Fruit fly (Drosophila melanogaster): ENCODE data around the gene Dab.

Gene Dab

DNA sequence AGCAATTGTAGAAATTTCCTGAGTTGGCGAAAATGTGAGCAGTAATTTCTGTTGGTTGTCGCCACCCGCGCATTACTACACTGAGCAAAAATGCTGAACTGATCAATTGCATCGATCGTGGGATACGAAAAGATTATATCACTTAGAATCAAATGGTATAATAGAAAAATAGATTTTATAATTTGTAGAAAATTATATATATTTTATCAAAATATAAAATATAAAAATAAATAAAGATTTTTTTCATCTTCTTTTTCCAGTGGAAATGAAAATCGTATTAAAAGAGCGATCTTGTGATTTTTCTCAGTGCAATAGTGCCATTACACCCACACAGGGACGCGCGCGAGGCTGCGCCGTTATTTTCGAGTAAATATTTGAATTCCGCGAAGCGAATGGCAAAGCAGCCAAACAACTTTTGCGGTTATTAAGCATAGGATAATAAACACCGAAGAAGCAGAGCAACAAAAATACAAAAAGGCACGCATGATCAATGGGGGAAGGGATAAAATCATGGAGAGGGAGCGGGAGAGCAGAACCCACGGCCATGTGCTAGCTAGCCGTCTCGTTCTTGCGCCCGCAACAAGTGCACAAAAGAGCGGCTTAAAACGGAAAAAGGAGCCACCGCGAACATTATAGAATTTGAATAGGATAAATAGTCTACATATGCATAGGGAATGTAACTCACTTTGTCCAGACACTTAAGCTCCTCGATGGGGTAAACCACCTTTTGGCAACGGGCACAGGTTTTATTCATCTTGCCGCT is 1.5 kb upstream of the Dab start (continued):
- TF ChIP-seq dpn (GFP tag; optimal IDR thresholded peaks at IDR 0.05) = peak in 1 of 2 experiments; percentile 24
- TF ChIP-seq CG4707 (GFP tag; optimal IDR thresholded peaks at IDR 0.05) = no peak
- no peak for TF ChIP-seq dati (GFP tag; IDR thresholded peaks at IDR 0.05)
- no peak for TF ChIP-seq schlank (tag; optimal IDR thresholded peaks at IDR 0.05)
- TF ChIP-seq Xrp1 (GFP tag; IDR thresholded peaks at IDR 0.05) = peak; percentile 70
- no peak for TF ChIP-seq Dad (GFP tag; optimal IDR thresholded peaks at IDR 0.05)
- no peak for TF ChIP-seq CG10543 (GFP tag; optimal IDR thresholded peaks at IDR 0.05)
- TF ChIP-seq CG14710 (tag; optimal IDR thresholded peaks at IDR 0.05) = peak; percentile 19
- no peak for TF ChIP-seq CG17186 (GFP tag; optimal IDR thresholded peaks at IDR 0.05)
- TF ChIP-seq CG4854 (GFP tag; optimal IDR thresholded peaks at IDR 0.05) = no peak
- no peak for TF ChIP-seq pan (optimal IDR thresholded peaks at IDR 0.05)
- TF ChIP-seq pan (GFP tag; optimal IDR thresholded peaks at IDR 0.05 in 1 of 2, IDR thresholded peaks at IDR 0.05 in 1 of 2) = peak in 1 of 2 experiments; percentile 28
- no peak for TF ChIP-seq vnd (GFP tag; IDR thresholded peaks at IDR 0.05; ENCODE audit: partially characterized antibody)
- no peak; the same call in 1 of the 2 replicates for TF ChIP-seq CG4360 (GFP tag; IDR thresholded peaks at IDR 0.05)
- peak; percentile 3 for TF ChIP-seq CG16815 (GFP tag; optimal IDR thresholded peaks at IDR 0.05)
- peak; percentile 6 for TF ChIP-seq Asciz (GFP tag; optimal IDR thresholded peaks at IDR 0.05)
- TF ChIP-seq kah (GFP tag; optimal IDR thresholded peaks at IDR 0.05) = no peak
- TF ChIP-seq sob (GFP tag; IDR thresholded peaks at IDR 0.05) = 0 out of 2 replicates have a peak, but pooled peaks have one; percentile 13
- no peak for TF ChIP-seq CG18764 (GFP tag; optimal IDR thresholded peaks at IDR 0.05)
- TF ChIP-seq odd (GFP tag; optimal IDR thresholded peaks at IDR 0.05) = no peak
- TF ChIP-seq CG16863 (GFP tag; optimal IDR thresholded peaks at IDR 0.05) = no peak
- TF ChIP-seq Atf3 (GFP tag; optimal IDR thresholded peaks at IDR 0.05) = no peak
- no peak for TF ChIP-seq Sin3A (optimal IDR thresholded peaks at IDR 0.05)
- TF ChIP-seq ssp (GFP tag; IDR thresholded peaks at IDR 0.05) = no peak
- peak; percentile 28 for TF ChIP-seq CG6683 (GFP tag; optimal IDR thresholded peaks at IDR 0.05)
- TF ChIP-seq CG31388 (GFP tag; optimal IDR thresholded peaks at IDR 0.05) = no peak
- peak in 1 of 2 experiments; percentile 20 for TF ChIP-seq bsh (GFP tag; optimal IDR thresholded peaks at IDR 0.05)
- 0 out of 2 replicates have a peak, but pooled peaks have one; percentile 19 for TF ChIP-seq CG17328 (GFP tag; IDR thresholded peaks at IDR 0.05)
- peak; percentile 48 for TF ChIP-seq dm (GFP tag; optimal IDR thresholded peaks at IDR 0.05)
- TF ChIP-seq Dek (tag; optimal IDR thresholded peaks at IDR 0.05) = peak; percentile 25
- TF ChIP-seq aop (GFP tag; IDR thresholded peaks at IDR 0.05) = no peak
- no peak for TF ChIP-seq CG8478 (optimal IDR thresholded peaks at IDR 0.05)
- TF ChIP-seq CG17802 (tag; optimal IDR thresholded peaks at IDR 0.05) = no peak
- TF ChIP-seq Chrac-16 (GFP tag; optimal IDR thresholded peaks at IDR 0.05) = no peak
- TF ChIP-seq CHES-1-like (GFP tag; optimal IDR thresholded peaks at IDR 0.05) = no peak
- 0 out of 2 replicates have a peak, but pooled peaks have one; percentile 30 for TF ChIP-seq E2f1 (GFP tag; IDR thresholded peaks at IDR 0.05)
- 0 out of 2 replicates have a peak, but pooled peaks have one; percentile 15 for TF ChIP-seq gsb (GFP tag; IDR thresholded peaks at IDR 0.05)
- TF ChIP-seq CG31224 (GFP tag; IDR thresholded peaks at IDR 0.05) = 0 out of 2 replicates have a peak, but pooled peaks have one; percentile 8
- TF ChIP-seq CG10959 (GFP tag; IDR thresholded peaks at IDR 0.05) = no peak
- TF ChIP-seq sug (tag; optimal IDR thresholded peaks at IDR 0.05) = no peak
- TF ChIP-seq eve (GFP tag; optimal IDR thresholded peaks at IDR 0.05) = no peak
- no peak for TF ChIP-seq ato (GFP tag; IDR thresholded peaks at IDR 0.05; ENCODE audit: partially characterized antibody)
- TF ChIP-seq CG18619 (GFP tag; optimal IDR thresholded peaks at IDR 0.05) = no peak
- TF ChIP-seq CG12299 (tag; optimal IDR thresholded peaks at IDR 0.05) = no peak
- peak; percentile 1 for TF ChIP-seq CG3407 (GFP tag; optimal IDR thresholded peaks at IDR 0.05)
- TF ChIP-seq CG15269 (tag; optimal IDR thresholded peaks at IDR 0.05) = peak; percentile 43
- TF ChIP-seq stwl (tag; optimal IDR thresholded peaks at IDR 0.05) = no peak
- TF ChIP-seq CG12219 (GFP tag; optimal IDR thresholded peaks at IDR 0.05) = no peak
- peak; percentile 53 for TF ChIP-seq dmrt99B (tag; optimal IDR thresholded peaks at IDR 0.05)
- peak; percentile 66 for TF ChIP-seq CG17359 (tag; optimal IDR thresholded peaks at IDR 0.05)
